Fruit fly (Drosophila melanogaster) whole organism, embryonic: ENCODE measurements around the gene CG4577.
A peak's percentile ranks its signal among the peaks of the same experiment; 100 is the strongest.

Experiments
- Ada2b ChIP-seq: fragments of 200-800 bp; sonication (Bioruptor generic); IDR thresholded peaks from 2 replicates; pipeline ENCODE4 v1.3.6; 2022; ENCODE audit warnings: missing biosample characterization, missing genetic modification characterization
- Adf1 ChIP-seq: fragments of 200-800 bp; sonication (Bioruptor generic); IDR thresholded peaks from 2 replicates; pipeline ENCODE4 v1.3.6; 2022; ENCODE audit warnings: missing biosample characterization, missing genetic modification characterization
- Aef1 ChIP-seq: fragments of 200-800 bp; sonication (Bioruptor generic); IDR thresholded peaks from 3 replicates; pipeline ENCODE4 v1.3.6; 2022; ENCODE audit warnings: missing biosample characterization, missing genetic modification characterization
- B-H2 ChIP-seq: fragments of 200-800 bp; sonication (Bioruptor generic); optimal IDR thresholded peaks from 2 replicates; lab custom pipeline; 2018; ENCODE audit warnings: missing biosample characterization, mild to moderate bottlenecking, missing genetic modification characterization
- CG10274 ChIP-seq: fragments of 200-800 bp; sonication (Bioruptor generic); optimal IDR thresholded peaks from 3 replicates; lab custom pipeline; 2017; ENCODE audit warnings: missing biosample characterization, mild to moderate bottlenecking, missing genetic modification characterization
- CG12236 ChIP-seq: fragments of 200-800 bp; sonication (Bioruptor generic); optimal IDR thresholded peaks from 2 replicates; lab custom pipeline; 2016; ENCODE audit warnings: missing biosample characterization, missing genetic modification characterization
- CG13894 ChIP-seq: fragments of 200-800 bp; sonication (Bioruptor generic); optimal IDR thresholded peaks from 3 replicates; lab custom pipeline; 2018; ENCODE audit warnings: missing biosample characterization, mild to moderate bottlenecking, missing genetic modification characterization, moderate library complexity
- CG1529 ChIP-seq: fragments of 200-800 bp; sonication (Bioruptor generic); optimal IDR thresholded peaks from 3 replicates; lab custom pipeline; 2018; ENCODE audit warnings: missing biosample characterization, missing genetic modification characterization
- CG31388 ChIP-seq: fragments of 200-800 bp; sonication (Bioruptor generic); optimal IDR thresholded peaks from 2 replicates; lab custom pipeline; 2016; ENCODE audit warnings: missing biosample characterization, missing genetic modification characterization
- CG4424 ChIP-seq: fragments of 200-800 bp; sonication (Bioruptor generic); optimal IDR thresholded peaks from 3 replicates; lab custom pipeline; 2016; ENCODE audit warnings: missing biosample characterization, missing genetic modification characterization
- CG4854 ChIP-seq: fragments of 200-800 bp; sonication (Bioruptor generic); optimal IDR thresholded peaks from 2 replicates; lab custom pipeline; 2016; ENCODE audit warnings: missing biosample characterization, missing genetic modification characterization, inconsistent platforms
- CG5245 ChIP-seq: fragments of 200-800 bp; sonication (Bioruptor generic); optimal IDR thresholded peaks from 3 replicates; lab custom pipeline; 2016; ENCODE audit warnings: missing biosample characterization, missing genetic modification characterization
- CG7271 ChIP-seq: fragments of 200-800 bp; sonication (Bioruptor generic); optimal IDR thresholded peaks from 2 replicates; lab custom pipeline; 2018; ENCODE audit warnings: missing biosample characterization, mild to moderate bottlenecking, missing genetic modification characterization, moderate library complexity
- CG7357 ChIP-seq: fragments of 200-800 bp; sonication (Bioruptor generic); IDR thresholded peaks from 3 replicates; pipeline ENCODE4 v1.3.6; 2022; ENCODE audit warnings: missing biosample characterization, missing genetic modification characterization
- CG7839 ChIP-seq: fragments of 200-800 bp; sonication (Bioruptor generic); optimal IDR thresholded peaks from 3 replicates; lab custom pipeline; 2018; ENCODE audit warnings: missing biosample characterization, mild to moderate bottlenecking, missing genetic modification characterization, moderate library complexity
- CG9932 ChIP-seq: fragments of 200-800 bp; sonication (Bioruptor generic); IDR thresholded peaks from 2 replicates; pipeline ENCODE4 v1.3.6; 2022; ENCODE audit warnings: missing biosample characterization, missing genetic modification characterization
- Dad ChIP-seq: fragments of 200-800 bp; sonication (Bioruptor generic); optimal IDR thresholded peaks from 3 replicates; lab custom pipeline; 2016; ENCODE audit warnings: missing biosample characterization, missing genetic modification characterization
- Doc2 ChIP-seq: fragments of 200-800 bp; sonication (Bioruptor generic); IDR thresholded peaks from 2 replicates; pipeline ENCODE4 v1.3.6; 2022; ENCODE audit warnings: missing biosample characterization, missing genetic modification characterization
- Drgx ChIP-seq: fragments of 200-800 bp; sonication (Bioruptor generic); IDR thresholded peaks from 2 replicates; pipeline ENCODE4 v1.3.6; 2022; ENCODE audit warnings: missing biosample characterization, missing genetic modification characterization
- E2f2 ChIP-seq: fragments of 200-800 bp; sonication (Bioruptor generic); IDR thresholded peaks from 2 replicates; pipeline ENCODE4 v1.3.6; 2022; ENCODE audit warnings: missing biosample characterization, missing genetic modification characterization
- Gug ChIP-seq: fragments of 200-800 bp; sonication (Bioruptor generic); IDR thresholded peaks from 4 replicates; pipeline ENCODE4 v1.3.6; 2022; ENCODE audit warnings: missing biosample characterization, missing genetic modification characterization
- H15 ChIP-seq: fragments of 200-800 bp; sonication (Bioruptor generic); IDR thresholded peaks from 3 replicates; pipeline ENCODE4 v1.3.6; 2022; ENCODE audit warnings: missing biosample characterization, missing genetic modification characterization
- Hsf ChIP-seq: fragments of 200-800 bp; sonication (Bioruptor generic); optimal IDR thresholded peaks from 3 replicates; lab custom pipeline; 2016; ENCODE audit warnings: missing biosample characterization, missing genetic modification characterization
- Max ChIP-seq: fragments of 200-800 bp; sonication (Bioruptor generic); optimal IDR thresholded peaks from 2 replicates; lab custom pipeline; 2016; ENCODE audit warnings: missing biosample characterization, mild to moderate bottlenecking, missing genetic modification characterization
- Neu2 ChIP-seq: fragments of 200-800 bp; sonication (Bioruptor generic); optimal IDR thresholded peaks from 3 replicates; lab custom pipeline; 2016; ENCODE audit warnings: missing biosample characterization, missing genetic modification characterization, borderline replicate concordance
- Sin3A ChIP-seq: fragments of >200 bp; optimal IDR thresholded peaks from 2 replicates; lab custom pipeline; 2018
- Stat92E ChIP-seq, 3 experiments: fragments of >200 bp in 2 of 3; fragments of 200-800 bp in 1 of 3; sonication (Bioruptor generic) in 1 of 3; optimal IDR thresholded peaks; 2 replicates each; lab custom pipeline; 2017 to 2019; ENCODE audit warnings: missing biosample characterization in 3 of 3, missing genetic modification characterization in 3 of 3, mild to moderate bottlenecking in 1 of 3, moderate library complexity in 1 of 3
- Vsx1 ChIP-seq: fragments of 200-800 bp; sonication (Bioruptor generic); optimal IDR thresholded peaks from 2 replicates; lab custom pipeline; 2017; ENCODE audit warnings: missing biosample characterization, mild to moderate bottlenecking, missing genetic modification characterization, missing genetic modification reagents
- bcd ChIP-seq: fragments of 200-800 bp; sonication (Bioruptor generic); optimal IDR thresholded peaks from 2 replicates; lab custom pipeline; 2017; ENCODE audit warnings: missing biosample characterization, mild to moderate bottlenecking, missing genetic modification characterization
- cad ChIP-seq: fragments of >200 bp; optimal IDR thresholded peaks from 2 replicates; lab custom pipeline; 2017; ENCODE audit warnings: missing biosample characterization, missing genetic modification characterization
- crp ChIP-seq, 2 experiments: fragments of 200-800 bp; sonication (Bioruptor generic); optimal IDR thresholded peaks; 2 replicates in 1 of 2; 3 replicates in 1 of 2; lab custom pipeline; 2017; ENCODE audit warnings: missing biosample characterization in 2 of 2, missing genetic modification characterization in 2 of 2, mild to moderate bottlenecking in 1 of 2, moderate library complexity in 1 of 2
- da ChIP-seq: fragments of 200-800 bp; sonication (Bioruptor generic); optimal IDR thresholded peaks from 2 replicates; lab custom pipeline; 2016; ENCODE audit warnings: missing biosample characterization, missing genetic modification characterization
- dysf ChIP-seq: fragments of 200-800 bp; sonication (Bioruptor generic); IDR thresholded peaks from 3 replicates; pipeline ENCODE4 v1.3.6; 2022; ENCODE audit warnings: missing biosample characterization, missing genetic modification characterization
- en ChIP-seq: fragments of 200-800 bp; sonication (Bioruptor generic); optimal IDR thresholded peaks from 2 replicates; lab custom pipeline; 2016; ENCODE audit warnings: missing biosample characterization, missing genetic modification characterization
- ftz-f1 ChIP-seq: fragments of 200-800 bp; sonication (Bioruptor generic); optimal IDR thresholded peaks from 2 replicates; lab custom pipeline; 2016; ENCODE audit warnings: missing biosample characterization, missing genetic modification characterization
- gce ChIP-seq: fragments of 200-800 bp; sonication (Bioruptor generic); IDR thresholded peaks from 3 replicates; pipeline ENCODE4 v1.3.6; 2022; ENCODE audit warnings: missing biosample characterization, missing genetic modification characterization
- gsb-n ChIP-seq: fragments of 200-800 bp; sonication (Bioruptor generic); optimal IDR thresholded peaks from 3 replicates; lab custom pipeline; 2018; ENCODE audit warnings: missing biosample characterization, mild to moderate bottlenecking, missing genetic modification characterization
- insv ChIP-seq, 2 experiments: fragments of 200-800 bp; sonication (Bioruptor generic); optimal IDR thresholded peaks; 3 replicates each; lab custom pipeline; 2016 to 2018; ENCODE audit warnings: missing biosample characterization in 2 of 2, missing genetic modification characterization in 2 of 2
- pita ChIP-seq: fragments of 200-800 bp; sonication (Bioruptor generic); optimal IDR thresholded peaks from 2 replicates; lab custom pipeline; 2017; ENCODE audit warnings: missing biosample characterization, mild to moderate bottlenecking, missing genetic modification characterization
- pnt ChIP-seq: fragments of 200-800 bp; sonication (Bioruptor generic); optimal IDR thresholded peaks from 3 replicates; lab custom pipeline; 2016; ENCODE audit warnings: missing biosample characterization, missing genetic modification characterization
- psq ChIP-seq: fragments of 200-800 bp; sonication (Bioruptor generic); optimal IDR thresholded peaks from 2 replicates; lab custom pipeline; 2017; ENCODE audit warnings: missing biosample characterization, missing genetic modification characterization
- pum ChIP-seq: fragments of 200-800 bp; sonication (Bioruptor generic); optimal IDR thresholded peaks from 2 replicates; lab custom pipeline; 2016; ENCODE audit warnings: missing biosample characterization, missing genetic modification characterization
- scrt ChIP-seq: fragments of 200-800 bp; sonication (Bioruptor generic); optimal IDR thresholded peaks from 2 replicates; lab custom pipeline; 2018; ENCODE audit warnings: missing biosample characterization, mild to moderate bottlenecking, missing genetic modification characterization, moderate library complexity
- sna ChIP-seq: fragments of 200-800 bp; sonication (Bioruptor generic); IDR thresholded peaks from 2 replicates; pipeline ENCODE4 v1.3.6; 2022; ENCODE audit warnings: missing biosample characterization, missing genetic modification characterization; ENCODE audit not compliant: partially characterized antibody
- ssp ChIP-seq: fragments of 200-800 bp; sonication (Bioruptor generic); IDR thresholded peaks from 2 replicates; pipeline ENCODE4 v1.3.6; 2022; ENCODE audit warnings: missing biosample characterization, missing genetic modification characterization
- sug ChIP-seq: fragments of 200-800 bp; optimal IDR thresholded peaks from 2 replicates; lab custom pipeline; 2019; ENCODE audit warnings: missing biosample characterization, mild to moderate bottlenecking, missing genetic modification characterization, moderate library complexity
- trh ChIP-seq: fragments of 200-800 bp; sonication (Bioruptor generic); optimal IDR thresholded peaks from 2 replicates; lab custom pipeline; 2016; ENCODE audit warnings: missing biosample characterization, missing genetic modification characterization
- tx ChIP-seq: fragments of 200-800 bp; sonication (Bioruptor generic); optimal IDR thresholded peaks from 2 replicates; lab custom pipeline; 2016; ENCODE audit warnings: missing biosample characterization, missing genetic modification characterization
- vfl ChIP-seq: fragments of 200-800 bp; sonication (Bioruptor generic); optimal IDR thresholded peaks from 2 replicates; lab custom pipeline; 2016; ENCODE audit warnings: missing biosample characterization, missing genetic modification characterization

CG4577 gene

dm6 chr2L:1128932-1129887 is 5.3 kb upstream of the CG4577 start, which contains the start of the genes Pino and TBC1D23 (continued):
- TF ChIP-seq pita (GFP tag; lab: Kevin White, UChicago) (no peak), trh (GFP tag; lab: Kevin White, UChicago) (peak; percentile 28), insv (GFP tag; optimal IDR thresholded peaks at IDR 0.05; lab: Kevin White, UChicago) (peak in 1 of 2 experiments; percentile 8), Stat92E (GFP tag; optimal IDR thresholded peaks at IDR 0.05; lab: Kevin White, UChicago) (no peak), Vsx1 (GFP tag; lab: Kevin White, UChicago) (peak; percentile 19), Sin3A (no peak), sna (peak; percentile 34; the same call in 1 of the 2 replicates), crp (GFP tag; optimal IDR thresholded peaks at IDR 0.05; lab: Kevin White, UChicago) (no peak), psq (GFP tag; lab: Kevin White, UChicago) (peak; percentile 45), Dad (no peak), CG31388 (GFP tag; lab: Kevin White, UChicago) (peak; percentile 25), CG4424 (GFP tag; lab: Kevin White, UChicago) (peak; percentile 64), da (GFP tag; lab: Kevin White, UChicago) (no peak), CG7357 (GFP tag; lab: Robert Waterston, UW) (0 out of 3 replicates have a peak, but pooled peaks have one; percentile 15), Doc2 (GFP tag; lab: Robert Waterston, UW) (no peak), sug (tag; lab: Kevin White, UChicago) (peak; percentile 83), gsb-n (peak; percentile 44), CG12236 (no peak), tx (GFP tag; lab: Kevin White, UChicago) (no peak), Max (peak; percentile 29), vfl (peak; percentile 76), gce (GFP tag; lab: Robert Waterston, UW) (no peak), Ada2b (GFP tag; lab: Robert Waterston, UW) (peak; percentile 35; the same call in 1 of the 2 replicates), pum (GFP tag; lab: Kevin White, UChicago) (peak; percentile 9), Aef1 (GFP tag; lab: Robert Waterston, UW) (peak; percentile 71), CG7271 (no peak), en (GFP tag; lab: Kevin White, UChicago) (no peak), bcd (GFP tag; lab: Kevin White, UChicago) (peak; percentile 72), ssp (peak; percentile 54), Neu2 (GFP tag; lab: Kevin White, UChicago) (no peak), CG5245 (peak; percentile 49), dysf (GFP tag; lab: Robert Waterston, UW) (peak; percentile 79), Drgx (GFP tag; lab: Robert Waterston, UW) (0 out of 2 replicates have a peak, but pooled peaks have one; percentile 21), B-H2 (GFP tag; lab: Kevin White, UChicago) (peak; percentile 57), H15 (peak; percentile 65; the same call in 1 of the 3 replicates), CG7839 (peak; percentile 79), CG10274 (no peak), CG4854 (no peak), ftz-f1 (GFP tag; lab: Kevin White, UChicago) (no peak), Adf1 (GFP tag; lab: Robert Waterston, UW) (peak; percentile 17; the same call in 1 of the 2 replicates), Hsf (peak; percentile 36), cad (GFP tag; lab: Kevin White, UChicago) (no peak), CG9932 (GFP tag; lab: Robert Waterston, UW) (peak; percentile 87), CG13894 (tag; lab: Kevin White, UChicago) (peak; percentile 37), scrt (GFP tag; lab: Kevin White, UChicago) (peak; percentile 48), pnt (GFP tag; lab: Kevin White, UChicago) (peak; percentile 25), E2f2 (peak; percentile 34; the same call in 1 of the 2 replicates), Gug (GFP tag; lab: Robert Waterston, UW) (peak; percentile 73; the same call in 3 of the 4 replicates), CG1529 (peak; percentile 30)
